Fruit fly (Drosophila melanogaster): ENCODE data around the gene CG8034.

dm6 chrX:19295831-19296423 lies 2.0 kb downstream of the CG8034 start:
- no peak for TF ChIP-seq CG8478 (optimal IDR thresholded peaks at IDR 0.05)
- TF ChIP-seq usp (GFP tag; optimal IDR thresholded peaks at IDR 0.05): no peak
- no peak for TF ChIP-seq psq (optimal IDR thresholded peaks at IDR 0.05)
- TF ChIP-seq EcR (GFP tag; optimal IDR thresholded peaks at IDR 0.05): no peak
- no peak for TF ChIP-seq pan (optimal IDR thresholded peaks at IDR 0.05)
- no peak for TF ChIP-seq Dll (optimal IDR thresholded peaks at IDR 0.05)

All from whole organism.